Worm (Caenorhabditis elegans) whole organism, L1 larva: Measurements from ENCODE around the gene H01M10.1.

Experiments used
- alr-1 ChIP-seq: fragments of 200-800 bp; sonication (Bioruptor generic); optimal IDR thresholded peaks from 2 replicates; lab custom pipeline; 2018; ENCODE audit warnings: borderline replicate concordance, mild to moderate bottlenecking, missing genetic modification characterization, missing compliant biosample characterization
- aly-2 ChIP-seq: fragments of 150-350 bp; optimal IDR thresholded peaks from 2 replicates; lab custom pipeline; 2014; ENCODE audit warnings: missing biosample characterization, missing genetic modification characterization
- ama-1 ChIP-seq: fragments of 150-350 bp; optimal IDR thresholded peaks from 2 replicates; lab custom pipeline; 2014
- blmp-1 ChIP-seq: fragments of 150-350 bp; optimal IDR thresholded peaks from 2 replicates; lab custom pipeline; 2014; ENCODE audit warnings: missing biosample characterization, missing genetic modification characterization
- ceh-63 ChIP-seq: fragments of 200-800 bp; sonication (Bioruptor generic); optimal IDR thresholded peaks from 2 replicates; lab custom pipeline; 2018; ENCODE audit warnings: mild to moderate bottlenecking, missing genetic modification characterization, missing compliant biosample characterization
- ceh-8 ChIP-seq: fragments of 200-800 bp; sonication (Bioruptor generic); optimal IDR thresholded peaks from 2 replicates; lab custom pipeline; 2018; ENCODE audit warnings: mild to moderate bottlenecking, missing genetic modification characterization, moderate library complexity, missing compliant biosample characterization
- ceh-82 ChIP-seq, 3 experiments: fragments of 150-350 bp in 1 of 3; sonication (generic microtip) in 2 of 3; optimal IDR thresholded peaks; 2 replicates each; lab custom pipeline; 2014 to 2017; ENCODE audit warnings: missing biosample characterization in 3 of 3, missing genetic modification characterization in 3 of 3
- ces-1 ChIP-seq: fragments of 150-350 bp; optimal IDR thresholded peaks from 2 replicates; lab custom pipeline; 2014; ENCODE audit warnings: missing biosample characterization, missing genetic modification reagents, missing genetic modification characterization
- efl-1 ChIP-seq, 4 experiments: fragments of 150-350 bp; optimal IDR thresholded peaks in 3 of 4; peaks in 1 of 4; 1 replicate in 1 of 4; 2 replicates in 3 of 4; lab custom pipeline; 2014; ENCODE audit warnings: missing biosample characterization in 2 of 4, missing genetic modification characterization in 2 of 4, missing genetic modification reagents in 2 of 4
- egl-27 ChIP-seq, 2 experiments: fragments of 150-350 bp in 1 of 2; sonication (generic microtip); optimal IDR thresholded peaks; 3 replicates each; lab custom pipeline; 2017 to 2018; ENCODE audit warnings: missing biosample characterization in 2 of 2, missing genetic modification characterization in 2 of 2, missing genetic modification reagents in 2 of 2
- elt-2 ChIP-seq: sonication (generic microtip); optimal IDR thresholded peaks from 2 replicates; lab custom pipeline; 2016; ENCODE audit warnings: missing genetic modification characterization, mild to moderate bottlenecking, inconsistent platforms, missing compliant biosample characterization, missing genetic modification reagents
- ets-5 ChIP-seq: fragments of 200-800 bp; sonication (Bioruptor generic); IDR thresholded peaks from 2 replicates; pipeline ENCODE4 v1.3.6; 2022; ENCODE audit warnings: missing genetic modification characterization, missing compliant biosample characterization
- fkh-10 ChIP-seq: sonication (generic microtip); optimal IDR thresholded peaks from 2 replicates; lab custom pipeline; 2017; ENCODE audit warnings: missing biosample characterization, missing genetic modification reagents, missing genetic modification characterization
- grh-1 ChIP-seq: fragments of 200-800 bp; sonication (Bioruptor generic); IDR thresholded peaks from 2 replicates; pipeline ENCODE4 v1.3.6; 2022; ENCODE audit warnings: missing genetic modification reagents, missing genetic modification characterization, missing compliant biosample characterization
- hpl-2 ChIP-seq: fragments of 150-350 bp; optimal IDR thresholded peaks from 2 replicates; lab custom pipeline; 2014; ENCODE audit warnings: missing biosample characterization, missing genetic modification reagents, missing genetic modification characterization
- jun-1 ChIP-seq: fragments of 150-350 bp; optimal IDR thresholded peaks from 2 replicates; lab custom pipeline; 2014; ENCODE audit warnings: missing biosample characterization, missing genetic modification reagents, missing genetic modification characterization
- lin-13 ChIP-seq: fragments of 150-350 bp; optimal IDR thresholded peaks from 2 replicates; lab custom pipeline; 2014; ENCODE audit warnings: missing biosample characterization, missing genetic modification reagents, missing genetic modification characterization
- lin-14 ChIP-seq: fragments of 200-800 bp; sonication (Bioruptor generic); optimal IDR thresholded peaks from 2 replicates; lab custom pipeline; 2018; ENCODE audit warnings: mild to moderate bottlenecking, missing genetic modification characterization, moderate library complexity, missing compliant biosample characterization
- lir-3 ChIP-seq: sonication (generic microtip); optimal IDR thresholded peaks from 2 replicates; lab custom pipeline; 2016; ENCODE audit warnings: mild to moderate bottlenecking, missing genetic modification characterization, moderate library complexity, missing compliant biosample characterization; ENCODE audit not compliant: poor library complexity
- lsy-2 ChIP-seq, 2 experiments: fragments of 150-350 bp; optimal IDR thresholded peaks; 2 replicates each; lab custom pipeline; 2014; ENCODE audit warnings: missing biosample characterization in 2 of 2, missing genetic modification characterization in 2 of 2
- nhr-19 ChIP-seq: fragments of 200-800 bp; sonication (Bioruptor generic); conservative IDR thresholded peaks from 2 replicates; pipeline ENCODE4 v1.3.6; 2022; ENCODE audit warnings: missing genetic modification characterization, missing compliant biosample characterization
- nhr-20 ChIP-seq: sonication (generic microtip); optimal IDR thresholded peaks from 2 replicates; lab custom pipeline; 2016; ENCODE audit warnings: mild to moderate bottlenecking, missing genetic modification characterization, missing compliant biosample characterization
- nhr-237 ChIP-seq: fragments of 150-350 bp; optimal IDR thresholded peaks from 2 replicates; lab custom pipeline; 2014; ENCODE audit warnings: missing biosample characterization, missing genetic modification characterization
- nhr-47 ChIP-seq: sonication (generic microtip); optimal IDR thresholded peaks from 2 replicates; lab custom pipeline; 2016; ENCODE audit warnings: mild to moderate bottlenecking, missing genetic modification characterization, moderate library complexity, missing compliant biosample characterization
- nhr-71 ChIP-seq: sonication (generic microtip); optimal IDR thresholded peaks from 2 replicates; lab custom pipeline; 2016; ENCODE audit warnings: mild to moderate bottlenecking, missing genetic modification characterization, moderate library complexity, missing compliant biosample characterization
- nhr-76 ChIP-seq: sonication (generic microtip); optimal IDR thresholded peaks from 2 replicates; lab custom pipeline; 2017; ENCODE audit warnings: missing biosample characterization, missing genetic modification characterization
- nhr-85 ChIP-seq: sonication (generic microtip); peaks from one replicate; lab custom pipeline; 2016; ENCODE audit warnings: missing genetic modification characterization, inconsistent platforms, missing compliant biosample characterization
- nhr-90 ChIP-seq: sonication (generic microtip); optimal IDR thresholded peaks from 2 replicates; lab custom pipeline; 2016; ENCODE audit warnings: mild to moderate bottlenecking, missing genetic modification characterization, missing compliant biosample characterization; ENCODE audit not compliant: poor library complexity
- pax-3 ChIP-seq: fragments of 200-800 bp; sonication (Bioruptor generic); optimal IDR thresholded peaks from 2 replicates; lab custom pipeline; 2018; ENCODE audit warnings: mild to moderate bottlenecking, missing genetic modification characterization, moderate library complexity, missing compliant biosample characterization
- skn-1 ChIP-seq: fragments of 150-350 bp; optimal IDR thresholded peaks from 2 replicates; lab custom pipeline; 2014; ENCODE audit warnings: missing biosample characterization, missing genetic modification characterization
- snpc-4 ChIP-seq: fragments of 150-350 bp; optimal IDR thresholded peaks from 2 replicates; lab custom pipeline; 2014; ENCODE audit warnings: missing biosample characterization, missing genetic modification characterization
- snu-23 ChIP-seq: sonication (generic microtip); optimal IDR thresholded peaks from 2 replicates; lab custom pipeline; 2016; ENCODE audit warnings: missing genetic modification characterization, missing compliant biosample characterization
- unc-98 ChIP-seq: fragments of 200-800 bp; sonication (Bioruptor generic); IDR thresholded peaks from 2 replicates; pipeline ENCODE4 v1.3.6; 2022; ENCODE audit warnings: missing genetic modification characterization, missing compliant biosample characterization
- vab-15 ChIP-seq: sonication (generic microtip); optimal IDR thresholded peaks from 2 replicates; lab custom pipeline; 2017; ENCODE audit warnings: missing genotype, mild to moderate bottlenecking, missing genetic modification characterization, missing compliant biosample characterization

Gene H01M10.1

ce11 chrX:2590023-2590422 lies 9.6 kb upstream of the H01M10.1 start:
- no peak for TF ChIP-seq nhr-71 (tag; lab: Kevin White, UChicago)
- no peak for TF ChIP-seq lir-3 (tag; lab: Kevin White, UChicago)
- no peak for TF ChIP-seq unc-98
- no peak for TF ChIP-seq ces-1 (GFP tag; lab: Kevin White, UChicago)
- no peak for TF ChIP-seq fkh-10
- no peak for TF ChIP-seq nhr-90
- TF ChIP-seq nhr-237 (tag; lab: Kevin White, UChicago): no peak
- no peak for TF ChIP-seq vab-15 (tag; lab: Kevin White, UChicago)
- no peak for TF ChIP-seq aly-2 (tag; lab: Kevin White, UChicago)
- no peak for TF ChIP-seq egl-27 (tag; optimal IDR thresholded peaks at IDR 0.05; lab: Kevin White, UChicago)

- peak; percentile 61 for TF ChIP-seq lin-14 (GFP tag; lab: Kevin White, UChicago)
- TF ChIP-seq lsy-2 (tag; optimal IDR thresholded peaks at IDR 0.05; lab: Kevin White, UChicago): peak in 1 of 2 experiments; percentile 22
- TF ChIP-seq skn-1 (tag; lab: Kevin White, UChicago): peak; percentile 9
- peak; percentile 38 for TF ChIP-seq nhr-20 (tag; lab: Kevin White, UChicago)
- TF ChIP-seq blmp-1: peak; percentile 87
- TF ChIP-seq nhr-76: no peak
- peak; percentile 33 for TF ChIP-seq nhr-71 (tag; lab: Kevin White, UChicago)
- peak; percentile 7 for TF ChIP-seq nhr-47
- no peak for TF ChIP-seq efl-1 (optimal IDR thresholded peaks at IDR 0.05; lab: Kevin White, UChicago)
- TF ChIP-seq efl-1 (GFP tag; optimal IDR thresholded peaks at IDR 0.05 in 1 of 2; lab: Kevin White, UChicago): no peak
- no peak for TF ChIP-seq ama-1 (lab: Kevin White, UChicago)
- no peak for TF ChIP-seq alr-1 (tag; lab: Kevin White, UChicago)
- peak; percentile 41 for TF ChIP-seq snu-23 (GFP tag; lab: Kevin White, UChicago)
- peak; percentile 12 for TF ChIP-seq nhr-90
- TF ChIP-seq nhr-85: peak; percentile 90
These were observed 7.6 kb upstream of the H01M10.1 start for ce11 chrX:2588012-2588411.

- no peak for TF ChIP-seq pax-3 (tag; lab: Kevin White, UChicago)
- TF ChIP-seq hpl-2 (GFP tag; lab: Kevin White, UChicago): no peak
- TF ChIP-seq elt-2 (tag; lab: Kevin White, UChicago): no peak
- TF ChIP-seq ceh-82 (tag; optimal IDR thresholded peaks at IDR 0.05; lab: Kevin White, UChicago): no peak
- no peak for TF ChIP-seq ces-1 (GFP tag; lab: Kevin White, UChicago)
- no peak for TF ChIP-seq ceh-63 (GFP tag; lab: Kevin White, UChicago)
- no peak for TF ChIP-seq unc-98
These were observed 5.3 kb upstream of the H01M10.1 start, which contains the start of gene H01M10.2 for ce11 chrX:2585655-2586054. Gene H01M10.2, minus strand, starts transcription at chrX:2585755.

- TF ChIP-seq efl-1 (optimal IDR thresholded peaks at IDR 0.05; lab: Kevin White, UChicago) (no peak), efl-1 (GFP tag; optimal IDR thresholded peaks at IDR 0.05 in 1 of 2; lab: Kevin White, UChicago) (peak in 1 of 2 experiments; percentile 8), jun-1 (tag; lab: Kevin White, UChicago) (no peak), nhr-47 (peak; percentile 18), snpc-4 (tag; lab: Kevin White, UChicago) (no peak), ama-1 (lab: Kevin White, UChicago) (no peak), grh-1 (0 out of 2 replicates have a peak, but pooled peaks have one; percentile 32), nhr-71 (tag; lab: Kevin White, UChicago) (peak; percentile 13), snu-23 (GFP tag; lab: Kevin White, UChicago) (peak; percentile 3), nhr-19 (GFP tag; lab: Robert Waterston, UW) (peak; percentile 11; the same call in 1 of the 2 replicates), ceh-8 (no peak), nhr-20 (tag; lab: Kevin White, UChicago) (peak; percentile 0), nhr-85 (peak; percentile 86), ces-1 (GFP tag; lab: Kevin White, UChicago) (no peak), ets-5 (no peak), nhr-90 (peak; percentile 31), lin-14 (GFP tag; lab: Kevin White, UChicago) (peak; percentile 59), skn-1 (tag; lab: Kevin White, UChicago) (peak; percentile 22), lsy-2 (tag; optimal IDR thresholded peaks at IDR 0.05; lab: Kevin White, UChicago) (no peak), lin-13 (no peak)
- TF ChIP-seq, all 84 proteins: peak for 11
These were observed 2.8 kb upstream of the H01M10.1 start for ce11 chrX:2583135-2583683.
